Worm (Caenorhabditis elegans): ENCODE results near the gene dim-1.

dim-1 gene

ce11 chrX:8089916-8090315 lies 31.9 kb upstream of the dim-1 start (continued):
- peak; percentile 81 for TF ChIP-seq sox-4 (tag; optimal IDR thresholded peaks at IDR 0.05)
- TF ChIP-seq tbx-2 (tag; optimal IDR thresholded peaks at IDR 0.05), result peak; percentile 41
- TF ChIP-seq fkh-10 (GFP tag; optimal IDR thresholded peaks at IDR 0.05), result peak; percentile 44
- TF ChIP-seq nhr-71 (tag; optimal IDR thresholded peaks at IDR 0.05), result peak; percentile 81
- TF ChIP-seq mdl-1 (tag; optimal IDR thresholded peaks at IDR 0.05), result peak in 1 of 2 experiments; percentile 37
- peak in 4 of 6 experiments; percentile 16 to 60 (median 26) for TF ChIP-seq elt-3 (tag; optimal IDR thresholded peaks at IDR 0.05)
- TF ChIP-seq lin-14 (GFP tag; optimal IDR thresholded peaks at IDR 0.05), result peak; percentile 69
- TF ChIP-seq snu-23 (GFP tag; optimal IDR thresholded peaks at IDR 0.05), result peak; percentile 51
- TF ChIP-seq mef-2 (tag; optimal IDR thresholded peaks at IDR 0.05), result no peak
- peak; percentile 8 for TF ChIP-seq mep-1 (tag; optimal IDR thresholded peaks at IDR 0.05)
- no peak for TF ChIP-seq unc-86 (tag; optimal IDR thresholded peaks at IDR 0.05)
- no peak for TF ChIP-seq ztf-11 (tag; optimal IDR thresholded peaks at IDR 0.05)
- TF ChIP-seq unc-98 (GFP tag; IDR thresholded peaks at IDR 0.05), result no peak
- peak; percentile 68 for TF ChIP-seq nhr-47 (tag; optimal IDR thresholded peaks at IDR 0.05)
- TF ChIP-seq nhr-11 (tag; optimal IDR thresholded peaks at IDR 0.05), result peak; percentile 31

ce11 chrX:8089266-8089909 lies 31.4 kb upstream of the dim-1 start:
- TF ChIP-seq lin-14 (GFP tag; optimal IDR thresholded peaks at IDR 0.05), result peak; percentile 43
- TF ChIP-seq ama-1 (optimal IDR thresholded peaks at IDR 0.05), result no peak
- TF ChIP-seq nhr-90 (tag; optimal IDR thresholded peaks at IDR 0.05; ENCODE audit: poor library complexity), result peak; percentile 15
- TF ChIP-seq ceh-82 (tag; optimal IDR thresholded peaks at IDR 0.05), result no peak
- no peak; the same call in 1 of the 2 replicates for TF ChIP-seq nhr-19 (GFP tag; conservative IDR thresholded peaks at IDR 0.05)
- no peak for TF ChIP-seq fos-1 (tag; optimal IDR thresholded peaks at IDR 0.05)
- no peak for TF ChIP-seq zip-4 (GFP tag; optimal IDR thresholded peaks at IDR 0.05)
- no peak for TF ChIP-seq aly-2 (tag; optimal IDR thresholded peaks at IDR 0.05)
- no peak for TF ChIP-seq dsc-1 (tag; optimal IDR thresholded peaks at IDR 0.05)
- TF ChIP-seq nhr-76 (tag; optimal IDR thresholded peaks at IDR 0.05), result no peak
- no peak for TF ChIP-seq ces-1 (GFP tag; optimal IDR thresholded peaks at IDR 0.05)
- peak; percentile 9 for TF ChIP-seq swsn-7 (tag; optimal IDR thresholded peaks at IDR 0.05)
- peak; percentile 65 for TF ChIP-seq mep-1 (tag; optimal IDR thresholded peaks at IDR 0.05)
- TF ChIP-seq egl-27 (tag; optimal IDR thresholded peaks at IDR 0.05), result no peak
- no peak for TF ChIP-seq vab-15 (tag; optimal IDR thresholded peaks at IDR 0.05)
- TF ChIP-seq nhr-85 (tag), result no peak
- no peak for TF ChIP-seq pqm-1 (tag; optimal IDR thresholded peaks at IDR 0.05)
- TF ChIP-seq ceh-63 (GFP tag; optimal IDR thresholded peaks at IDR 0.05), result no peak
- no peak for TF ChIP-seq pag-3 (tag; optimal IDR thresholded peaks at IDR 0.05; ENCODE audit: borderline replicate concordance, insufficient read depth)
- TF ChIP-seq fkh-10 (GFP tag; optimal IDR thresholded peaks at IDR 0.05), result no peak
- no peak for TF ChIP-seq ceh-90 (tag; optimal IDR thresholded peaks at IDR 0.05)
- TF ChIP-seq tbx-2 (tag; optimal IDR thresholded peaks at IDR 0.05), result no peak
- TF ChIP-seq lir-3 (tag; optimal IDR thresholded peaks at IDR 0.05; ENCODE audit: poor library complexity), result no peak
- no peak for TF ChIP-seq ztf-4 (tag; optimal IDR thresholded peaks at IDR 0.05)
- no peak for TF ChIP-seq unc-62 (GFP tag; optimal IDR thresholded peaks at IDR 0.05)
- TF ChIP-seq alr-1 (tag; optimal IDR thresholded peaks at IDR 0.05; ENCODE audit: borderline replicate concordance), result no peak
- TF ChIP-seq nhr-77 (tag; optimal IDR thresholded peaks at IDR 0.05), result no peak
- TF ChIP-seq lin-35 (GFP tag; optimal IDR thresholded peaks at IDR 0.05), result peak in 1 of 2 experiments; percentile 15
- no peak for TF ChIP-seq nhr-237 (tag; optimal IDR thresholded peaks at IDR 0.05)
- TF ChIP-seq sup-37 (GFP tag; optimal IDR thresholded peaks at IDR 0.05), result no peak
- no peak for TF ChIP-seq lin-15B (tag; optimal IDR thresholded peaks at IDR 0.05)
- TF ChIP-seq C16A3.4 (tag; optimal IDR thresholded peaks at IDR 0.05), result no peak
- TF ChIP-seq nhr-11 (tag; optimal IDR thresholded peaks at IDR 0.05), result no peak
- no peak for TF ChIP-seq unc-86 (tag; optimal IDR thresholded peaks at IDR 0.05)
- TF ChIP-seq elt-3 (tag; optimal IDR thresholded peaks at IDR 0.05), result peak in 2 of 6 experiments; percentile 4 to 78
- TF ChIP-seq hlh-4 (tag; optimal IDR thresholded peaks at IDR 0.05), result no peak
- TF ChIP-seq elt-2 (tag; optimal IDR thresholded peaks at IDR 0.05), result peak; percentile 16
- no peak for TF ChIP-seq C34B4.2 (tag; optimal IDR thresholded peaks at IDR 0.05)
- peak in 1 of 3 experiments; percentile 2 for TF ChIP-seq dpl-1 (GFP tag; optimal IDR thresholded peaks at IDR 0.05)
- no peak for TF ChIP-seq zag-1 (tag; optimal IDR thresholded peaks at IDR 0.05)
- peak; percentile 44 for TF ChIP-seq blmp-1 (tag; optimal IDR thresholded peaks at IDR 0.05)

Measured in whole organism, L1 larva.